Comparison of ENCODE assay signal across 4 fruit fly cellular contexts in genomic region chr3R:17810951-17811706, dm6.
TF ChIP-seq lines count a peak whose summit lies in the region.

Alg1 (minus strand) TSS chr3R:17811134.
tinc (plus strand) TSS chr3R:17811541.

TF ChIP-seq in whole organism, adult, 20 proteins besides CTCF, POLR2A, EP300 and RAD21 (continued from another document):
- TF ChIP-seq ovo (GFP tag; optimal IDR thresholded peaks at IDR 0.05; lab: Kevin White, UChicago) (peak; percentile 15), cic (GFP tag; optimal IDR thresholded peaks at IDR 0.05; lab: Kevin White, UChicago) (peak; percentile 20)

TF ChIP-seq in whole organism, embryonic, 481 proteins besides CTCF, POLR2A, EP300 and RAD21 (continued from another document and continues in another):
- TF ChIP-seq CG34422 (GFP tag; IDR thresholded peaks at IDR 0.05; lab: Robert Waterston, UW), result peak; percentile 16; the same call in 1 of the 3 replicates
- peak; percentile 60 for TF ChIP-seq CG4328 (GFP tag; optimal IDR thresholded peaks at IDR 0.05; lab: Kevin White, UChicago)
- no peak for TF ChIP-seq Atf3 (GFP tag; optimal IDR thresholded peaks at IDR 0.05; lab: Kevin White, UChicago)
- TF ChIP-seq CG2116 (GFP tag; optimal IDR thresholded peaks at IDR 0.05; lab: Kevin White, UChicago), result peak; percentile 36
- peak; percentile 83 for TF ChIP-seq CG15269 (tag; optimal IDR thresholded peaks at IDR 0.05; lab: Kevin White, UChicago)
- peak; percentile 16 for TF ChIP-seq HHEX (GFP tag; optimal IDR thresholded peaks at IDR 0.05; lab: Kevin White, UChicago)
- TF ChIP-seq luna (GFP tag; optimal IDR thresholded peaks at IDR 0.05; lab: Kevin White, UChicago), result no peak
- peak; percentile 76 for TF ChIP-seq Nf-YC (tag; optimal IDR thresholded peaks at IDR 0.05; lab: Kevin White, UChicago)
- TF ChIP-seq stc (GFP tag; IDR thresholded peaks at IDR 0.05; lab: Robert Waterston, UW), result peak; percentile 61; the same call in 1 of the 2 replicates
- peak; percentile 62 for TF ChIP-seq CG6689 (GFP tag; IDR thresholded peaks at IDR 0.05; lab: Robert Waterston, UW)
- no peak for TF ChIP-seq CG17612 (GFP tag; IDR thresholded peaks at IDR 0.05; lab: Robert Waterston, UW)
- TF ChIP-seq fru (optimal IDR thresholded peaks at IDR 0.05; lab: Kevin White, UChicago), result no peak
- TF ChIP-seq HLHmδ (GFP tag; optimal IDR thresholded peaks at IDR 0.05; lab: Kevin White, UChicago), result peak; percentile 84
- TF ChIP-seq ftz-f1 (GFP tag; optimal IDR thresholded peaks at IDR 0.05; lab: Kevin White, UChicago), result no peak
- TF ChIP-seq al (GFP tag; IDR thresholded peaks at IDR 0.05; lab: Robert Waterston, UW), result peak; percentile 41
- no peak; the same call in 2 of the 3 replicates for TF ChIP-seq CG14050 (GFP tag; IDR thresholded peaks at IDR 0.05; lab: Robert Waterston, UW)
- TF ChIP-seq CG11696 (GFP tag; IDR thresholded peaks at IDR 0.05; lab: Robert Waterston, UW), result 0 out of 2 replicates have a peak, but pooled peaks have one; percentile 19
- peak; percentile 13; the same call in 1 of the 2 replicates for TF ChIP-seq CG32767 (GFP tag; IDR thresholded peaks at IDR 0.05; lab: Robert Waterston, UW)
- TF ChIP-seq sob (GFP tag; IDR thresholded peaks at IDR 0.05; lab: Robert Waterston, UW), result peak; percentile 45; the same call in 1 of the 2 replicates
- TF ChIP-seq CG16815 (GFP tag; optimal IDR thresholded peaks at IDR 0.05; lab: Kevin White, UChicago), result no peak
- peak; percentile 49 for TF ChIP-seq zen (tag; optimal IDR thresholded peaks at IDR 0.05; lab: Kevin White, UChicago)
- TF ChIP-seq CG3163 (GFP tag; optimal IDR thresholded peaks at IDR 0.05; lab: Kevin White, UChicago), result no peak
- TF ChIP-seq vnd (GFP tag; IDR thresholded peaks at IDR 0.05; lab: Robert Waterston, UW; ENCODE audit: partially characterized antibody), result no peak
- peak; percentile 56 for TF ChIP-seq Dek (tag; optimal IDR thresholded peaks at IDR 0.05; lab: Kevin White, UChicago)
- TF ChIP-seq CG10654 (GFP tag; optimal IDR thresholded peaks at IDR 0.05; lab: Kevin White, UChicago), result peak; percentile 42
- peak; percentile 76 for TF ChIP-seq YL-1 (GFP tag; optimal IDR thresholded peaks at IDR 0.05; lab: Kevin White, UChicago)
- peak; percentile 76 for TF ChIP-seq CG18599 (GFP tag; optimal IDR thresholded peaks at IDR 0.05; lab: Kevin White, UChicago)
- TF ChIP-seq Dbx (GFP tag; IDR thresholded peaks at IDR 0.05; lab: Robert Waterston, UW), result peak; percentile 19; the same call in 1 of the 3 replicates
- peak; percentile 14 for TF ChIP-seq CG11723 (GFP tag; optimal IDR thresholded peaks at IDR 0.05; lab: Kevin White, UChicago)
- peak; percentile 72; the same call in 2 of the 3 replicates for TF ChIP-seq CG17361 (GFP tag; IDR thresholded peaks at IDR 0.05; lab: Robert Waterston, UW)
- peak; percentile 32 for TF ChIP-seq cwo (GFP tag; optimal IDR thresholded peaks at IDR 0.05; lab: Kevin White, UChicago)
- 0 out of 2 replicates have a peak, but pooled peaks have one; percentile 26 for TF ChIP-seq ranshi (GFP tag; IDR thresholded peaks at IDR 0.05; lab: Robert Waterston, UW)
- TF ChIP-seq CrebB (tag; optimal IDR thresholded peaks at IDR 0.05; lab: Kevin White, UChicago), result no peak
- peak; percentile 30 for TF ChIP-seq bab2 (GFP tag; optimal IDR thresholded peaks at IDR 0.05; lab: Kevin White, UChicago)
- TF ChIP-seq CG13123 (GFP tag; optimal IDR thresholded peaks at IDR 0.05; lab: Kevin White, UChicago), result peak; percentile 37
- TF ChIP-seq CG6683 (GFP tag; optimal IDR thresholded peaks at IDR 0.05; lab: Kevin White, UChicago), result peak; percentile 46
- peak; percentile 26 for TF ChIP-seq Bteb2 (GFP tag; optimal IDR thresholded peaks at IDR 0.05; lab: Kevin White, UChicago)
- TF ChIP-seq PHDP (tag; optimal IDR thresholded peaks at IDR 0.05; lab: Kevin White, UChicago), result peak; percentile 86
- TF ChIP-seq CG12942 (GFP tag; optimal IDR thresholded peaks at IDR 0.05; lab: Kevin White, UChicago), result no peak
- TF ChIP-seq kah (GFP tag; optimal IDR thresholded peaks at IDR 0.05; lab: Kevin White, UChicago), result peak; percentile 44
- TF ChIP-seq Aef1 (GFP tag; IDR thresholded peaks at IDR 0.05; lab: Robert Waterston, UW), result peak; percentile 28; the same call in 1 of the 3 replicates

TF ChIP-seq in whole organism, prepupa, 60 proteins besides CTCF, POLR2A, EP300 and RAD21 (continued from another document):
- TF ChIP-seq CG11902 (GFP tag; optimal IDR thresholded peaks at IDR 0.05; lab: Kevin White, UChicago), result peak; percentile 23
- TF ChIP-seq CG1621 (tag; optimal IDR thresholded peaks at IDR 0.05; lab: Kevin White, UChicago), result no peak
- no peak for TF ChIP-seq CG6854 (GFP tag; optimal IDR thresholded peaks at IDR 0.05; lab: Kevin White, UChicago)
- TF ChIP-seq Ets21C (GFP tag; optimal IDR thresholded peaks at IDR 0.05; lab: Kevin White, UChicago), result no peak
- TF ChIP-seq CG34406 (GFP tag; optimal IDR thresholded peaks at IDR 0.05; lab: Kevin White, UChicago), result no peak
- TF ChIP-seq fkh (GFP tag; optimal IDR thresholded peaks at IDR 0.05; lab: Kevin White, UChicago), result no peak
- TF ChIP-seq lz (GFP tag; optimal IDR thresholded peaks at IDR 0.05; lab: Kevin White, UChicago), result peak; percentile 57
- peak; percentile 71 for TF ChIP-seq Ets96B (tag; optimal IDR thresholded peaks at IDR 0.05; lab: Kevin White, UChicago)
- no peak for TF ChIP-seq topi (GFP tag; optimal IDR thresholded peaks at IDR 0.05; lab: Kevin White, UChicago)
- no peak for TF ChIP-seq Sox102F (GFP tag; optimal IDR thresholded peaks at IDR 0.05; lab: Kevin White, UChicago)
- no peak for TF ChIP-seq CG11762 (GFP tag; optimal IDR thresholded peaks at IDR 0.05; lab: Kevin White, UChicago; ENCODE audit: insufficient read depth)
- TF ChIP-seq CG9139 (GFP tag; optimal IDR thresholded peaks at IDR 0.05; lab: Kevin White, UChicago), result no peak
- no peak for TF ChIP-seq Hr4 (GFP tag; optimal IDR thresholded peaks at IDR 0.05; lab: Kevin White, UChicago)
- TF ChIP-seq Sox15 (GFP tag; optimal IDR thresholded peaks at IDR 0.05; lab: Kevin White, UChicago), result peak; percentile 38
- peak; percentile 63 for TF ChIP-seq dsx (GFP tag; optimal IDR thresholded peaks at IDR 0.05; lab: Kevin White, UChicago; ENCODE audit: poor library complexity, severe bottlenecking)
- no peak for TF ChIP-seq dac (GFP tag; optimal IDR thresholded peaks at IDR 0.05; lab: Kevin White, UChicago)
- TF ChIP-seq fd85E (GFP tag; optimal IDR thresholded peaks at IDR 0.05; lab: Kevin White, UChicago), result no peak
- no peak for TF ChIP-seq CG10669 (GFP tag; optimal IDR thresholded peaks at IDR 0.05; lab: Kevin White, UChicago)
- TF ChIP-seq CG6792 (GFP tag; optimal IDR thresholded peaks at IDR 0.05; lab: Kevin White, UChicago), result peak; percentile 52
- TF ChIP-seq spab (GFP tag; optimal IDR thresholded peaks at IDR 0.05; lab: Kevin White, UChicago), result no peak
- peak; percentile 53 for TF ChIP-seq CG31627 (GFP tag; optimal IDR thresholded peaks at IDR 0.05; lab: Kevin White, UChicago)
- no peak for TF ChIP-seq net (GFP tag; optimal IDR thresholded peaks at IDR 0.05; lab: Kevin White, UChicago)
- no peak for TF ChIP-seq CG4318 (GFP tag; optimal IDR thresholded peaks at IDR 0.05; lab: Kevin White, UChicago)
- TF ChIP-seq Sox14 (GFP tag; optimal IDR thresholded peaks at IDR 0.05; lab: Kevin White, UChicago), result peak; percentile 4
- TF ChIP-seq eg (GFP tag; IDR thresholded peaks at IDR 0.05; lab: Robert Waterston, UW), result peak; percentile 84
- no peak for TF ChIP-seq pdm3 (GFP tag; optimal IDR thresholded peaks at IDR 0.05; lab: Kevin White, UChicago)
- TF ChIP-seq CG8319 (GFP tag; optimal IDR thresholded peaks at IDR 0.05; lab: Kevin White, UChicago), result no peak
- no peak for TF ChIP-seq CG8632 (GFP tag; optimal IDR thresholded peaks at IDR 0.05; lab: Kevin White, UChicago)
- no peak for TF ChIP-seq CG11294 (GFP tag; IDR thresholded peaks at IDR 0.05; lab: Robert Waterston, UW)
- no peak for TF ChIP-seq Eip93F (GFP tag; optimal IDR thresholded peaks at IDR 0.05; lab: Kevin White, UChicago)
- TF ChIP-seq ss (GFP tag; optimal IDR thresholded peaks at IDR 0.05; lab: Kevin White, UChicago), result no peak
- TF ChIP-seq CG3919 (GFP tag; optimal IDR thresholded peaks at IDR 0.05; lab: Kevin White, UChicago), result peak; percentile 59
- TF ChIP-seq CG15336 (GFP tag; IDR thresholded peaks at IDR 0.05; lab: Robert Waterston, UW), result 0 out of 2 replicates have a peak, but pooled peaks have one; percentile 40
- TF ChIP-seq CG3032 (tag; optimal IDR thresholded peaks at IDR 0.05; lab: Kevin White, UChicago), result peak; percentile 76
- TF ChIP-seq esn (GFP tag; optimal IDR thresholded peaks at IDR 0.05; lab: Kevin White, UChicago), result peak; percentile 73
- no peak for TF ChIP-seq Met (GFP tag; optimal IDR thresholded peaks at IDR 0.05; lab: Kevin White, UChicago)
- no peak for TF ChIP-seq CG16779 (tag; optimal IDR thresholded peaks at IDR 0.05; lab: Kevin White, UChicago)
- peak; percentile 85 for TF ChIP-seq Eip78C (GFP tag; lab: Kevin White, UChicago)
- TF ChIP-seq CG10631 (GFP tag; optimal IDR thresholded peaks at IDR 0.05; lab: Kevin White, UChicago), result no peak
- no peak for TF ChIP-seq Eip75B (GFP tag; optimal IDR thresholded peaks at IDR 0.05; lab: Kevin White, UChicago)

TF ChIP-seq in whole organism, wandering third instar larva, 38 proteins besides CTCF, POLR2A, EP300 and RAD21 (continued from another document):
- TF ChIP-seq Hr83 (GFP tag; optimal IDR thresholded peaks at IDR 0.05; lab: Kevin White, UChicago; ENCODE audit: poor library complexity, severe bottlenecking) (no peak), usp (GFP tag; optimal IDR thresholded peaks at IDR 0.05; lab: Kevin White, UChicago) (no peak), foxo (GFP tag; optimal IDR thresholded peaks at IDR 0.05; lab: Kevin White, UChicago) (peak in 1 of 2 experiments; percentile 78), dl (GFP tag; optimal IDR thresholded peaks at IDR 0.05; lab: Kevin White, UChicago; ENCODE audit: insufficient read depth in 1 of 2, partially characterized antibody in 2 of 2) (no peak), fru (GFP tag; optimal IDR thresholded peaks at IDR 0.05; lab: Kevin White, UChicago) (peak; percentile 13), Vsx2 (GFP tag; optimal IDR thresholded peaks at IDR 0.05; lab: Kevin White, UChicago; ENCODE audit: partially characterized antibody) (no peak), Myc (optimal IDR thresholded peaks at IDR 0.05; lab: Kevin White, UChicago) (peak; percentile 41), rgr (GFP tag; optimal IDR thresholded peaks at IDR 0.05; lab: Kevin White, UChicago) (peak; percentile 60), br (GFP tag; optimal IDR thresholded peaks at IDR 0.05; lab: Kevin White, UChicago) (no peak), CG32264 (GFP tag; optimal IDR thresholded peaks at IDR 0.05; lab: Kevin White, UChicago) (no peak)
